Fruit fly (Drosophila melanogaster): ENCODE results near the gene CG43063.

dm6 chr3R:13047431-13047830, 38.6 kb upstream of the CG43063 start, which contains the start of gene CG31157:
- TF ChIP-seq psq (optimal IDR thresholded peaks at IDR 0.05) (no peak), Dll (optimal IDR thresholded peaks at IDR 0.05) (no peak), usp (GFP tag; optimal IDR thresholded peaks at IDR 0.05) (no peak), pan (optimal IDR thresholded peaks at IDR 0.05) (no peak)
